Worm (Caenorhabditis elegans) whole organism, mixed stage, embryonic: ENCODE data around the gene slmp-1.
"Not testable (repeated sequence)": the region's sequence is repeated elsewhere in the genome, so short reads cannot be mapped to it uniquely, and the experiment has no call there.

ENCODE experiments used
- elt-1 ChIP-seq: sonication (generic microtip); optimal IDR thresholded peaks from 2 replicates; lab custom pipeline; 2017; ENCODE audit warnings: missing genetic modification characterization, mild to moderate bottlenecking, missing compliant biosample characterization, antibody characterized with exemption, moderate library complexity, borderline replicate concordance; ENCODE audit not compliant: insufficient read depth
- nhr-2 ChIP-seq: fragments of 150-350 bp; optimal IDR thresholded peaks from 2 replicates; lab custom pipeline; 2014; ENCODE audit warnings: missing biosample characterization, missing genetic modification characterization
- nhr-28 ChIP-seq: fragments of 150-350 bp; optimal IDR thresholded peaks from 2 replicates; lab custom pipeline; 2014; ENCODE audit warnings: missing biosample characterization, missing genetic modification characterization
- nhr-76 ChIP-seq: sonication (generic microtip); optimal IDR thresholded peaks from 2 replicates; lab custom pipeline; 2017; ENCODE audit warnings: missing biosample characterization, missing genetic modification characterization
- unc-39 ChIP-seq: fragments of 150-350 bp; optimal IDR thresholded peaks from 2 replicates; lab custom pipeline; 2014; ENCODE audit warnings: missing biosample characterization, missing genetic modification characterization

DNA sequence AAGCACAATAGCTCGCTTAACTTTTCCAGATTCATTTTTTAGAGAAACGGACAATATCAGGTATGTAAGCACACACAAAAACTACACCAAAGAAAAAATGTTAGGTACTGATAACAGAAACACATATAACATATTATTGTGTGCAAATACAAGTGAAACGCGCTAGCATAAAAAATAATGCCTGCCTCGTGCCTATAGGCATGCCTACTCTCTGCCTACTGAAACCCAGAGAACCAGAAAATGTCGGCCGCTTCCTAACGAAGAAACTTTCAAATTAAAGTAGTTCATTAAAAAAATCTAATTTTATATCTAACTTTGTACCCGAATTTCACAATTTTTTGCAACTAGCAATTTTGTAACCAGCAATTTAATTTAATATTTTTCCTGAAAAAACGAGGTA is 41.0 kb upstream of the slmp-1 start, which contains the start of gene Y67D8B.1:
- not testable (repeated sequence) for TF ChIP-seq nhr-76; elt-1 (tag; lab: Kevin White, UChicago); nhr-28 (tag; lab: Kevin White, UChicago); nhr-2 (tag; lab: Kevin White, UChicago); unc-39
